Worm (Caenorhabditis elegans) whole organism, L1 larva: Measurements from ENCODE around the gene Y43C5A.2.

Experiments
- blmp-1 ChIP-seq: fragments of 150-350 bp; optimal IDR thresholded peaks from 2 replicates; lab custom pipeline; 2014; ENCODE audit warnings: missing biosample characterization, missing genetic modification characterization
- ceh-88 ChIP-seq: fragments of 200-800 bp; sonication (Bioruptor generic); IDR thresholded peaks from 2 replicates; pipeline ENCODE4 v1.3.6; 2022; ENCODE audit warnings: missing genetic modification characterization, missing compliant biosample characterization
- dpl-1 ChIP-seq, 3 experiments: fragments of 150-350 bp in 2 of 3; sonication (generic microtip) in 1 of 3; optimal IDR thresholded peaks; 2 replicates each; lab custom pipeline; 2014 to 2017; ENCODE audit warnings: missing biosample characterization in 3 of 3, missing genetic modification characterization in 3 of 3, missing genetic modification reagents in 3 of 3
- irx-1 ChIP-seq: sonication (generic microtip); optimal IDR thresholded peaks from 2 replicates; lab custom pipeline; 2016; ENCODE audit warnings: missing genetic modification characterization, missing compliant biosample characterization
- lin-13 ChIP-seq: fragments of 150-350 bp; optimal IDR thresholded peaks from 2 replicates; lab custom pipeline; 2014; ENCODE audit warnings: missing biosample characterization, missing genetic modification reagents, missing genetic modification characterization
- mab-9 ChIP-seq: fragments of 200-800 bp; sonication (Bioruptor generic); IDR thresholded peaks from 2 replicates; pipeline ENCODE4 v1.3.6; 2022; ENCODE audit warnings: missing genetic modification reagents, missing genetic modification characterization, missing compliant biosample characterization
- mdl-1 ChIP-seq, 2 experiments: fragments of 150-350 bp; optimal IDR thresholded peaks; 2 replicates each; lab custom pipeline; 2014 to 2017; ENCODE audit warnings: missing biosample characterization in 2 of 2, missing genetic modification characterization in 2 of 2, inconsistent platforms in 1 of 2
- nhr-77 ChIP-seq: fragments of 150-350 bp; optimal IDR thresholded peaks from 2 replicates; lab custom pipeline; 2014; ENCODE audit warnings: missing biosample characterization, missing genetic modification characterization
- snpc-4 ChIP-seq: fragments of 150-350 bp; optimal IDR thresholded peaks from 2 replicates; lab custom pipeline; 2014; ENCODE audit warnings: missing biosample characterization, missing genetic modification characterization

DNA sequence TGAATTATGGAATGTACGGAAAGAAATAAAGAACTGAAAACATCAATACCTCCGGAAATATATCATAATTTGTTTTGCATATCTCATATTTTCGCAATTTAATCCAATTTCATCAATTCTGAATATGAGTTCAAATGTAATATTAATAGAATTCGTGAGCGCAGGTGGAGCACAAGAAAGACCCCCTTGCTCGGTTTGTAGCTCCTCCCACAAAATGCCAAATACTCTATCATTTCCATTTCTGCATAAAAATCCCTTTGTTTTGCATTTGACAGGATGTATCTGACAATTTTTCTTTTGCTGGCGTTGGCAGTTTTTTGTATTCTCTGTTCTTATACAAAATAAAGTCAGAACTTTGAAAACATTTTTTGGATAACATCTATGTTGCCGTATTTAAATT lies 5.4 kb downstream of the Y43C5A.2 start:
- TF ChIP-seq dpl-1 (GFP tag; optimal IDR thresholded peaks at IDR 0.05; lab: Kevin White, UChicago) (no peak), ceh-88 (GFP tag; lab: Robert Waterston, UW) (no peak), nhr-77 (no peak), lin-13 (GFP tag; lab: Kevin White, UChicago) (no peak), mdl-1 (tag; optimal IDR thresholded peaks at IDR 0.05; lab: Kevin White, UChicago) (no peak), blmp-1 (tag; lab: Kevin White, UChicago) (no peak), mab-9 (GFP tag; lab: Robert Waterston, UW) (no peak), snpc-4 (tag; lab: Kevin White, UChicago) (no peak), irx-1 (tag; lab: Kevin White, UChicago) (no peak)
